Worm (Caenorhabditis elegans) whole organism, L2 larva: ENCODE measurements around the gene F15H10.5.

ENCODE experiments used
- ama-1 ChIP-seq: fragments of 150-350 bp; optimal IDR thresholded peaks from 2 replicates; lab custom pipeline; 2018; ENCODE audit warnings: inconsistent platforms
- egl-27 ChIP-seq: sonication (generic microtip); optimal IDR thresholded peaks from 3 replicates; lab custom pipeline; 2017; ENCODE audit warnings: missing biosample characterization, missing genetic modification reagents, missing genetic modification characterization
- mdl-1 ChIP-seq, 2 experiments: fragments of 150-350 bp in 1 of 2; sonication (generic microtip) in 1 of 2; optimal IDR thresholded peaks; 2 replicates each; lab custom pipeline; 2017; ENCODE audit warnings: missing biosample characterization in 2 of 2, missing genetic modification characterization in 2 of 2
- nhr-11 ChIP-seq: fragments of 150-350 bp; optimal IDR thresholded peaks from 2 replicates; lab custom pipeline; 2014; ENCODE audit warnings: missing biosample characterization, missing genetic modification characterization
- nhr-12 ChIP-seq: fragments of 150-350 bp; optimal IDR thresholded peaks from 2 replicates; lab custom pipeline; 2014; ENCODE audit warnings: missing biosample characterization, missing genetic modification characterization
- nhr-237 ChIP-seq: fragments of 150-350 bp; optimal IDR thresholded peaks from 2 replicates; lab custom pipeline; 2014; ENCODE audit warnings: missing biosample characterization, missing genetic modification characterization
- ztf-11 ChIP-seq: sonication (generic microtip); optimal IDR thresholded peaks from 2 replicates; lab custom pipeline; 2017; ENCODE audit warnings: missing biosample characterization, missing genetic modification characterization

DNA sequence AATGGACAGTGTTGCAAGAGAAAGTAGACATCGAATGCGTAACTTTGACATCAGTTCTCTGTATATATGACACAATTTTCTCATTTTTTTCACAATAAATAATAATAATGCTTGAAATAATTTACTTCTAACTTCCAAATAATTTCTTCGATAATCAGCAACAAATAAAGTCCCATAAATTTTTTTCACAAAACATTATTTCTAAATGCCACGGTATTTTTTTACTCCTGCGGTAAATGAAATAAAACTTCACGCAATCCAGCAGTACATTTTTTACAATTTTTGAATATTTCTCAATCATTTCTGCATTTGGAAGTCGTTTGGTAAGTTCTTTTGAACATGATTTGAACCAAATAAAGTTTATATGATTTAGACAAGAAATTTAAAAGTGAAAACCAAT lies 34.9 kb downstream of the F15H10.5 start, which contains the start of gene spe-10:
- no peak for TF ChIP-seq nhr-237 (tag; lab: Kevin White, UChicago)
- TF ChIP-seq nhr-12 = no peak
- TF ChIP-seq nhr-11 (tag; lab: Kevin White, UChicago) = no peak
- TF ChIP-seq egl-27 (tag; lab: Kevin White, UChicago) = no peak
- TF ChIP-seq ztf-11 (tag; lab: Kevin White, UChicago) = no peak
- no peak for TF ChIP-seq ama-1 (lab: Kevin White, UChicago)
- TF ChIP-seq mdl-1 (tag; optimal IDR thresholded peaks at IDR 0.05; lab: Kevin White, UChicago) = no peak
